Fruit fly (Drosophila melanogaster) whole organism, embryonic: ENCODE data around the gene Dbp73D.

Experiments
- CG16863 ChIP-seq: fragments of 200-800 bp; sonication (Bioruptor generic); optimal IDR thresholded peaks from 3 replicates; lab custom pipeline; 2016; ENCODE audit warnings: missing biosample characterization, missing genetic modification characterization
- CG2889 ChIP-seq: fragments of 200-800 bp; sonication (Bioruptor generic); IDR thresholded peaks from 3 replicates; pipeline ENCODE4 v1.3.6; 2022; ENCODE audit warnings: missing biosample characterization, missing genetic modification characterization
- CG34376 ChIP-seq: fragments of 200-800 bp; sonication (Bioruptor generic); optimal IDR thresholded peaks from 2 replicates; lab custom pipeline; 2018; ENCODE audit warnings: missing biosample characterization, mild to moderate bottlenecking, missing genetic modification characterization
- CG4617 ChIP-seq: fragments of 200-800 bp; sonication (Bioruptor generic); optimal IDR thresholded peaks from 3 replicates; lab custom pipeline; 2016; ENCODE audit warnings: missing biosample characterization, missing genetic modification characterization, borderline replicate concordance
- CG6272 ChIP-seq: fragments of 200-800 bp; sonication (Bioruptor generic); IDR thresholded peaks from 2 replicates; pipeline ENCODE4 v1.3.6; 2022; ENCODE audit warnings: missing biosample characterization, missing genetic modification characterization
- Lhr ChIP-seq: fragments of 200-800 bp; sonication (Bioruptor generic); optimal IDR thresholded peaks from 3 replicates; lab custom pipeline; 2017; ENCODE audit warnings: mild to moderate bottlenecking, missing biosample characterization, missing genetic modification reagents, missing genetic modification characterization
- MTF-1 ChIP-seq: fragments of 200-800 bp; sonication (Bioruptor generic); optimal IDR thresholded peaks from 2 replicates; lab custom pipeline; 2018; ENCODE audit warnings: missing biosample characterization, mild to moderate bottlenecking, missing genetic modification characterization, borderline replicate concordance
- emc ChIP-seq: fragments of 200-800 bp; sonication (Bioruptor generic); optimal IDR thresholded peaks from 2 replicates; lab custom pipeline; 2016; ENCODE audit warnings: missing biosample characterization, missing genetic modification characterization
- scrt ChIP-seq: fragments of 200-800 bp; sonication (Bioruptor generic); optimal IDR thresholded peaks from 2 replicates; lab custom pipeline; 2018; ENCODE audit warnings: missing biosample characterization, mild to moderate bottlenecking, missing genetic modification characterization, moderate library complexity
- sna ChIP-seq: fragments of 200-800 bp; sonication (Bioruptor generic); IDR thresholded peaks from 2 replicates; pipeline ENCODE4 v1.3.6; 2022; ENCODE audit warnings: missing biosample characterization, missing genetic modification characterization; ENCODE audit not compliant: partially characterized antibody
- z ChIP-seq: fragments of 200-800 bp; sonication (Bioruptor generic); IDR thresholded peaks from 3 replicates; pipeline ENCODE4 v1.3.6; 2022; ENCODE audit warnings: missing biosample characterization, missing genetic modification characterization

dm6 chr3L:16741660-16742059, 11.0 kb upstream of the Dbp73D start:
- TF ChIP-seq CG2889 (GFP tag; lab: Robert Waterston, UW) (no peak), CG34376 (GFP tag; lab: Kevin White, UChicago) (no peak), scrt (GFP tag; lab: Kevin White, UChicago) (no peak), CG6272 (no peak), CG16863 (GFP tag; lab: Kevin White, UChicago) (no peak), Lhr (GFP tag; lab: Kevin White, UChicago) (no peak), CG4617 (GFP tag; lab: Kevin White, UChicago) (no peak), sna (GFP tag; lab: Robert Waterston, UW) (no peak), emc (no peak), z (GFP tag; lab: Robert Waterston, UW) (no peak), MTF-1 (GFP tag; lab: Kevin White, UChicago) (no peak)
